Worm (Caenorhabditis elegans) whole organism, L1 larva: Measurements from ENCODE around the gene R08F11.4.

Source experiments
- ama-1 ChIP-seq: fragments of 150-350 bp; optimal IDR thresholded peaks from 2 replicates; lab custom pipeline; 2014
- fkh-4 ChIP-seq: sonication (generic microtip); optimal IDR thresholded peaks from 2 replicates; lab custom pipeline; 2016; ENCODE audit warnings: missing compliant biosample characterization, missing genetic modification characterization, borderline replicate concordance
- fos-1 ChIP-seq: fragments of 150-350 bp; optimal IDR thresholded peaks from 2 replicates; lab custom pipeline; 2014; ENCODE audit warnings: missing biosample characterization, missing genetic modification characterization
- nhr-237 ChIP-seq: fragments of 150-350 bp; optimal IDR thresholded peaks from 2 replicates; lab custom pipeline; 2014; ENCODE audit warnings: missing biosample characterization, missing genetic modification characterization
- nhr-71 ChIP-seq: sonication (generic microtip); optimal IDR thresholded peaks from 2 replicates; lab custom pipeline; 2016; ENCODE audit warnings: mild to moderate bottlenecking, missing genetic modification characterization, moderate library complexity, missing compliant biosample characterization
- nhr-76 ChIP-seq: sonication (generic microtip); optimal IDR thresholded peaks from 2 replicates; lab custom pipeline; 2017; ENCODE audit warnings: missing biosample characterization, missing genetic modification characterization
- nhr-85 ChIP-seq: sonication (generic microtip); peaks from one replicate; lab custom pipeline; 2016; ENCODE audit warnings: missing genetic modification characterization, inconsistent platforms, missing compliant biosample characterization
- unc-62 ChIP-seq: fragments of 150-350 bp; optimal IDR thresholded peaks from 2 replicates; lab custom pipeline; 2014; ENCODE audit warnings: missing biosample characterization, missing genetic modification reagents, missing genetic modification characterization
- unc-86 ChIP-seq: sonication (generic microtip); optimal IDR thresholded peaks from 2 replicates; lab custom pipeline; 2016; ENCODE audit warnings: missing genetic modification characterization, missing compliant biosample characterization
- ztf-4 ChIP-seq: fragments of 150-350 bp; optimal IDR thresholded peaks from 2 replicates; lab custom pipeline; 2014; ENCODE audit warnings: missing biosample characterization, missing genetic modification characterization

ce11 chrV:3790424-3790823, 14.9 kb downstream of the R08F11.4 start:
- TF ChIP-seq nhr-85 (no peak), nhr-76 (no peak), nhr-237 (no peak), unc-62 (GFP tag; lab: Kevin White, UChicago) (no peak), ztf-4 (no peak), nhr-71 (tag; lab: Kevin White, UChicago) (no peak), fkh-4 (no peak), ama-1 (lab: Kevin White, UChicago) (no peak), unc-86 (no peak), fos-1 (no peak)
